Fruit fly (Drosophila melanogaster): ENCODE data around the gene CG9123.
A peak's percentile ranks its signal among the peaks of the same experiment; 100 is the strongest.

The CG9123 gene

DNA sequence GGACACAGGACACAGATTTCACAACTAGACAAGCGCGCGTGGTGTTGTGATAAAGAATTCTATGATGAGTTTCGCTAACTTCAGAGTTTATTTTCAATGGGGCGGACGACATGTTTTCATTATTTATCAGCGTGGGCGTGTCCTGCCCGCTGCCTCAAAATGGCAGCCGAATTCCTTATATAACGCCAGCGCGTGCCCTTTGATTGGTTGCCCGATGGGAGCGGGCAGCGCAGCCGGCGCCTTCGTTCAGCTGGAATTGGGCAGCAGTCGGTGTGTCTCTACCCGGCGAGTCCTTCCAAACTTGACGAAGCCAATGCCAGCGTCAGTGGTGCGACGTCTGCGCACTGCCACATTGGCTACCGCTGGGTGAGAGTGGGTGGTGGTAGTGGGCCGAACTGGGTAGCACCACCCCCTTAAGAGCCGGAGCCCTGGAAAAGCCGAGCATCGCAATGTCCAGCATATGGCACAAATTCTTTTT lies 37.1 kb upstream of the CG9123 start, which contains the start of gene acj6 (continued):
- TF ChIP-seq Nf-YC (tag; optimal IDR thresholded peaks at IDR 0.05) (peak; percentile 96), CG43689 (GFP tag; IDR thresholded peaks at IDR 0.05) (no peak), CG7786 (GFP tag; optimal IDR thresholded peaks at IDR 0.05) (no peak), CG34376 (GFP tag; optimal IDR thresholded peaks at IDR 0.05) (no peak), ewg (GFP tag; optimal IDR thresholded peaks at IDR 0.05) (peak; percentile 72), chm (GFP tag; IDR thresholded peaks at IDR 0.05) (no peak), Scr (GFP tag; IDR thresholded peaks at IDR 0.05; ENCODE audit: partially characterized antibody) (no peak)

DNA sequence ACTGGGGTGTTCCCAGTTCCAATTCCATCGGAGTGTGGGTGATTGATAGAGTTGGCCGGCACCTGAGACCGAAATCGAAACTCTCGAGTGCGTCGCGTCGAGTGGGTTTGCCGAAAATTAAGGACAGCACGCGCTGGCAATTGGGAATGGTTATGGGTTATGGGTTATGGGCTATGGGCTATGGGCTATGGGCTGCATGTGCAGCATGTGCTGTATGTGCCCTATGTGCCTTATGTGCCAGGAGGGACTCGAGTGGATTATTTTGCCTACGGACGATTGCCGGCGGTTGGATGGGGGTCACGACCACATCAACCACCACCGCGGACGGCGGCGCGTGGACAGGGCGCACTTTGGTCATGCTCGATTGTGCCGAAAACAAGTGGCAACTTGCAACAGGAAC lies 28.2 kb upstream of the CG9123 start:
- TF ChIP-seq twi (tag; optimal IDR thresholded peaks at IDR 0.05) (peak; percentile 80), CG4360 (GFP tag; IDR thresholded peaks at IDR 0.05) (no peak), B-H2 (GFP tag; optimal IDR thresholded peaks at IDR 0.05) (no peak), hb (GFP tag; IDR thresholded peaks at IDR 0.05; ENCODE audit: partially characterized antibody) (no peak), Hey (tag; optimal IDR thresholded peaks at IDR 0.05) (peak; percentile 50)

DNA sequence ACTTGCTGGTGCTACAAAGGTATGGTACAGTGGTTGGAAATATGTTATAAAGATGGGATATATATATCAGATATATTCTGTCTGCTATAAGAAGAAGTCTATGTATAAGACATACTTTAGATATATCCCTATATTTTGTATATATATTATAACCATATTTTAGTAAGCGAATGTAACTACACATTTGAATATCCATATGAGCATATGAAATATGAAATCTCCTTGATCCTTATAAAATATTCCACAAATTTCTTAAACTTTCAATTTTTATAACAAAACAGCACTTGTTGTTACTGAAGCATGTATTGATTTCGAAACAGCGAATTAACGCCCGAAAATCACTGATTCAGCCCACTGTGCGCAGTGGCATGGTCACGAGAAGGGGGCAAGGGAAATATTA lies 22.6 kb upstream of the CG9123 start:
- no peak for TF ChIP-seq seq (GFP tag; IDR thresholded peaks at IDR 0.05)
- peak; percentile 67; the same call in 2 of the 3 replicates for TF ChIP-seq CG17361 (GFP tag; IDR thresholded peaks at IDR 0.05)
- no peak for TF ChIP-seq CG6854 (GFP tag; optimal IDR thresholded peaks at IDR 0.05)
- no peak for TF ChIP-seq gsb (GFP tag; IDR thresholded peaks at IDR 0.05)
- TF ChIP-seq D19A (tag; optimal IDR thresholded peaks at IDR 0.05): peak; percentile 43
- TF ChIP-seq nmo (GFP tag; optimal IDR thresholded peaks at IDR 0.05): no peak
- TF ChIP-seq az2 (GFP tag; optimal IDR thresholded peaks at IDR 0.05): peak; percentile 10
- TF ChIP-seq CG2678 (tag; optimal IDR thresholded peaks at IDR 0.05): peak; percentile 55
- no peak for TF ChIP-seq Optix (GFP tag; IDR thresholded peaks at IDR 0.05)
- no peak for TF ChIP-seq HHEX (GFP tag; optimal IDR thresholded peaks at IDR 0.05)
- TF ChIP-seq CG8388 (GFP tag; optimal IDR thresholded peaks at IDR 0.05): peak; percentile 29
- TF ChIP-seq D (optimal IDR thresholded peaks at IDR 0.05): no peak
- peak; percentile 44 for TF ChIP-seq D (GFP tag; optimal IDR thresholded peaks at IDR 0.05)
- TF ChIP-seq CG18599 (GFP tag; optimal IDR thresholded peaks at IDR 0.05): peak; percentile 24
- TF ChIP-seq dmrt99B (tag; optimal IDR thresholded peaks at IDR 0.05): peak; percentile 58
- peak; percentile 52 for TF ChIP-seq phol (tag; optimal IDR thresholded peaks at IDR 0.05)
- no peak for TF ChIP-seq hbn (GFP tag; IDR thresholded peaks at IDR 0.05; ENCODE audit: partially characterized antibody)
- peak; percentile 23 for TF ChIP-seq CG7839 (tag; optimal IDR thresholded peaks at IDR 0.05)
- no peak for TF ChIP-seq CG17186 (GFP tag; optimal IDR thresholded peaks at IDR 0.05)
- no peak for TF ChIP-seq al (GFP tag; IDR thresholded peaks at IDR 0.05)
- peak; percentile 36 for TF ChIP-seq Ssrp (tag; optimal IDR thresholded peaks at IDR 0.05)
- no peak for TF ChIP-seq CG12104 (GFP tag; optimal IDR thresholded peaks at IDR 0.05)
- no peak for TF ChIP-seq tin (GFP tag; optimal IDR thresholded peaks at IDR 0.05)
- TF ChIP-seq CG33213 (GFP tag; optimal IDR thresholded peaks at IDR 0.05): no peak
- no peak for TF ChIP-seq CG32772 (GFP tag; IDR thresholded peaks at IDR 0.05)
- TF ChIP-seq prd (optimal IDR thresholded peaks at IDR 0.05): no peak
- 0 out of 3 replicates have a peak, but pooled peaks have one; percentile 16 for TF ChIP-seq prd (GFP tag; IDR thresholded peaks at IDR 0.05)
- TF ChIP-seq CG4424 (GFP tag; optimal IDR thresholded peaks at IDR 0.05): peak; percentile 31
- no peak for TF ChIP-seq zen2 (GFP tag; IDR thresholded peaks at IDR 0.05; ENCODE audit: partially characterized antibody)
- TF ChIP-seq Hr39 (optimal IDR thresholded peaks at IDR 0.05): no peak
- TF ChIP-seq CG14014 (GFP tag; IDR thresholded peaks at IDR 0.05): no peak
- TF ChIP-seq Oli (tag; optimal IDR thresholded peaks at IDR 0.05): peak; percentile 52
- TF ChIP-seq CG2712 (tag; optimal IDR thresholded peaks at IDR 0.05): peak; percentile 59
- no peak for TF ChIP-seq sr (GFP tag; IDR thresholded peaks at IDR 0.05)
- no peak for TF ChIP-seq CG8944 (GFP tag; optimal IDR thresholded peaks at IDR 0.05)
- TF ChIP-seq Abd-B (GFP tag; optimal IDR thresholded peaks at IDR 0.05): no peak
- TF ChIP-seq Elba2 (GFP tag; optimal IDR thresholded peaks at IDR 0.05): no peak

All from whole organism, embryonic.